Fruit fly (Drosophila melanogaster): ENCODE results near the gene Mau2.

Mau2 gene

DNA sequence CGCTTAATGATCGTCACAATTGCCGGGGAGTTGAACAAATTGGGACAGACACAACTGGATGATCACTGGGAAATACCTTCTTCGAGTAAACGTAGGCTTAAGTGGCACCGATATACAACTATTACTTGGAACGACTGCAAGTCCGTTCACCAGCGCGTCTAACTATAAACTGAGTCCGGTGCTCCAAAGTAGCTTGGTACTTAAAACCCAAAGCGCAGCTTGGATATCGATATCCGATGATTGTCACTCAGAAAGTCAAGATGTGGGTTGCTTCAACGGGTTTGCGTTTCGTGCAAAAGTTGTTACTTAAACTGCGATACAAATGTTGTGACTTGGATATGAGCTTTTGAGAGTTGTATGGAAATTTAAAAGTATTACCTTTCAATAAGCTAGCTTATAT lies 2.7 kb upstream of the Mau2 start, which contains the start of gene Spn88Ea (continued):
- TF ChIP-seq CG1603 (tag; optimal IDR thresholded peaks at IDR 0.05) = peak; percentile 37
- no peak for TF ChIP-seq grau (tag; optimal IDR thresholded peaks at IDR 0.05)
- TF ChIP-seq CG2202 (tag; optimal IDR thresholded peaks at IDR 0.05) = no peak
- TF ChIP-seq HLH4C (GFP tag; IDR thresholded peaks at IDR 0.05; ENCODE audit: partially characterized antibody) = peak; percentile 55
- TF ChIP-seq chm (GFP tag; IDR thresholded peaks at IDR 0.05) = peak; percentile 39; the same call in 1 of the 2 replicates
- TF ChIP-seq lilli (GFP tag; optimal IDR thresholded peaks at IDR 0.05) = no peak
- peak; percentile 44 for TF ChIP-seq CG13287 (GFP tag; IDR thresholded peaks at IDR 0.05; ENCODE audit: partially characterized antibody)
- TF ChIP-seq chinmo (GFP tag; IDR thresholded peaks at IDR 0.05; ENCODE audit: partially characterized antibody) = peak; percentile 76; the same call in 2 of the 4 replicates
- peak; percentile 44; the same call in 1 of the 3 replicates for TF ChIP-seq Doc3 (GFP tag; IDR thresholded peaks at IDR 0.05; ENCODE audit: partially characterized antibody)
- TF ChIP-seq CG7963 (GFP tag; IDR thresholded peaks at IDR 0.05; ENCODE audit: partially characterized antibody) = 0 out of 3 replicates have a peak, but pooled peaks have one; percentile 47
- TF ChIP-seq Bgb (GFP tag; IDR thresholded peaks at IDR 0.05; ENCODE audit: partially characterized antibody) = peak; percentile 54
- TF ChIP-seq CG4282 (GFP tag; optimal IDR thresholded peaks at IDR 0.05) = no peak
- peak; percentile 20 for TF ChIP-seq CG12659 (GFP tag; optimal IDR thresholded peaks at IDR 0.05)
- TF ChIP-seq CG6689 (GFP tag; IDR thresholded peaks at IDR 0.05) = 0 out of 2 replicates have a peak, but pooled peaks have one; percentile 5
- no peak for TF ChIP-seq CG10979 (tag; optimal IDR thresholded peaks at IDR 0.05)
- TF ChIP-seq amos (GFP tag; IDR thresholded peaks at IDR 0.05; ENCODE audit: partially characterized antibody) = peak; percentile 35; the same call in 1 of the 2 replicates
- TF ChIP-seq CG14014 (GFP tag; IDR thresholded peaks at IDR 0.05) = 0 out of 2 replicates have a peak, but pooled peaks have one; percentile 22
- TF ChIP-seq unc-4 (GFP tag; IDR thresholded peaks at IDR 0.05; ENCODE audit: partially characterized antibody) = peak; percentile 39; the same call in 1 of the 2 replicates
- TF ChIP-seq CG6791 (GFP tag; IDR thresholded peaks at IDR 0.05; ENCODE audit: partially characterized antibody) = peak; percentile 7; the same call in 1 of the 3 replicates
- TF ChIP-seq seq (GFP tag; IDR thresholded peaks at IDR 0.05) = no peak
- TF ChIP-seq CG8290 (GFP tag; optimal IDR thresholded peaks at IDR 0.05) = no peak
- TF ChIP-seq CG8290 (tag; optimal IDR thresholded peaks at IDR 0.05) = peak in 1 of 2 experiments; percentile 57
- TF ChIP-seq fd3F (GFP tag; optimal IDR thresholded peaks at IDR 0.05) = no peak
- peak; percentile 99 for TF ChIP-seq CG31441 (GFP tag; IDR thresholded peaks at IDR 0.05)
- peak; percentile 65 for TF ChIP-seq oc (tag; optimal IDR thresholded peaks at IDR 0.05)
- TF ChIP-seq CG7556 (GFP tag; optimal IDR thresholded peaks at IDR 0.05) = no peak
- peak; percentile 33; the same call in 1 of the 3 replicates for TF ChIP-seq CG34224 (GFP tag; IDR thresholded peaks at IDR 0.05; ENCODE audit: partially characterized antibody)
- peak; percentile 18 for TF ChIP-seq MESR4 (GFP tag; optimal IDR thresholded peaks at IDR 0.05)
- TF ChIP-seq otp (GFP tag; IDR thresholded peaks at IDR 0.05) = no peak
- no peak for TF ChIP-seq TFAM (GFP tag; optimal IDR thresholded peaks at IDR 0.05)
- TF ChIP-seq Med (GFP tag) = peak; percentile 70
- 0 out of 3 replicates have a peak, but pooled peaks have one; percentile 10 for TF ChIP-seq sr (GFP tag; IDR thresholded peaks at IDR 0.05)
- TF ChIP-seq mirr (GFP tag; optimal IDR thresholded peaks at IDR 0.05) = peak; percentile 18
- TF ChIP-seq CG34422 (GFP tag; IDR thresholded peaks at IDR 0.05) = no peak
- no peak for TF ChIP-seq H15 (GFP tag; IDR thresholded peaks at IDR 0.05)
- peak; percentile 23; the same call in 1 of the 2 replicates for TF ChIP-seq tna (GFP tag; IDR thresholded peaks at IDR 0.05; ENCODE audit: partially characterized antibody)
- no peak for TF ChIP-seq Sin3A (optimal IDR thresholded peaks at IDR 0.05)
- TF ChIP-seq CG42726 (GFP tag; IDR thresholded peaks at IDR 0.05; ENCODE audit: partially characterized antibody) = peak; percentile 35; the same call in 1 of the 2 replicates
- TF ChIP-seq Opbp (GFP tag; IDR thresholded peaks at IDR 0.05; ENCODE audit: partially characterized antibody) = peak; percentile 36; the same call in 1 of the 3 replicates
- TF ChIP-seq vvl (GFP tag; IDR thresholded peaks at IDR 0.05) = peak; percentile 70
- TF ChIP-seq dpn (GFP tag; optimal IDR thresholded peaks at IDR 0.05) = no peak
- peak; percentile 16 for TF ChIP-seq CG17359 (tag; optimal IDR thresholded peaks at IDR 0.05)

All from whole organism, embryonic.